Worm (Caenorhabditis elegans) whole organism, young adult: ENCODE results near the gene F42A6.2.

Source experiments
- B0035.1 ChIP-seq: sonication (generic microtip); optimal IDR thresholded peaks from 2 replicates; lab custom pipeline; 2016; ENCODE audit warnings: missing genetic modification characterization, mild to moderate bottlenecking, missing compliant biosample characterization, missing genotype, missing genetic modification reagents
- F52B5.7 ChIP-seq: sonication (generic microtip); optimal IDR thresholded peaks from 2 replicates; lab custom pipeline; 2016; ENCODE audit warnings: mild to moderate bottlenecking, missing genetic modification characterization, missing compliant biosample characterization
- Y53G8AR.9 ChIP-seq: fragments of 200-800 bp; sonication (Bioruptor generic); conservative IDR thresholded peaks from 2 replicates; pipeline ENCODE4 v1.3.6; 2022; ENCODE audit warnings: missing genetic modification reagents, missing genetic modification characterization, missing compliant biosample characterization
- akir-1 ChIP-seq: fragments of 200-800 bp; sonication (Bioruptor generic); optimal IDR thresholded peaks from 2 replicates; lab custom pipeline; 2018; ENCODE audit warnings: mild to moderate bottlenecking, missing genetic modification characterization, moderate library complexity, missing compliant biosample characterization
- ama-1 ChIP-seq, 3 experiments: fragments of 150-350 bp in 1 of 3; sonication (generic microtip) in 2 of 3; optimal IDR thresholded peaks; 2 replicates each; lab custom pipeline; 2014 to 2018; ENCODE audit warnings: missing biosample characterization in 2 of 3, missing genetic modification characterization in 2 of 3, missing genetic modification reagents in 2 of 3
- athp-1 ChIP-seq: sonication (generic microtip); optimal IDR thresholded peaks from 2 replicates; lab custom pipeline; 2017; ENCODE audit warnings: mild to moderate bottlenecking, missing genetic modification characterization, missing compliant biosample characterization
- ceh-58 ChIP-seq: fragments of 200-800 bp; sonication (Bioruptor generic); IDR thresholded peaks from 2 replicates; pipeline ENCODE4 v1.3.6; 2022; ENCODE audit warnings: missing genetic modification characterization, missing compliant biosample characterization
- dpl-1 ChIP-seq: fragments of 150-350 bp; optimal IDR thresholded peaks from 2 replicates; lab custom pipeline; 2014; ENCODE audit warnings: missing biosample characterization, missing genetic modification reagents, missing genetic modification characterization
- hmg-1.2 ChIP-seq: fragments of 200-800 bp; sonication (Bioruptor generic); IDR thresholded peaks from 2 replicates; pipeline ENCODE4 v1.3.6; 2022; ENCODE audit warnings: missing genetic modification reagents, missing genetic modification characterization, missing compliant biosample characterization
- madf-8 ChIP-seq: fragments of 200-800 bp; sonication (Bioruptor generic); conservative IDR thresholded peaks from 2 replicates; pipeline ENCODE4 v1.3.6; 2022; ENCODE audit warnings: missing genetic modification reagents, missing genetic modification characterization, missing compliant biosample characterization
- pbrm-1 ChIP-seq: fragments of 200-800 bp; sonication (Bioruptor generic); IDR thresholded peaks from 2 replicates; pipeline ENCODE4 v1.3.6; 2022; ENCODE audit warnings: missing genetic modification reagents, missing genetic modification characterization, missing compliant biosample characterization
- snpc-1.3 ChIP-seq: sonication (generic microtip); optimal IDR thresholded peaks from 2 replicates; lab custom pipeline; 2017; ENCODE audit warnings: missing genetic modification characterization, mild to moderate bottlenecking, missing compliant biosample characterization, antibody characterized with exemption, moderate library complexity, missing genotype, missing genetic modification reagents; ENCODE audit not compliant: insufficient read depth
- tbp1 ChIP-seq: fragments of 200-800 bp; sonication (Bioruptor generic); optimal IDR thresholded peaks from 2 replicates; lab custom pipeline; 2018; ENCODE audit warnings: mild to moderate bottlenecking, missing genetic modification characterization, missing compliant biosample characterization
- unc-62 ChIP-seq: fragments of 150-350 bp; optimal IDR thresholded peaks from 2 replicates; lab custom pipeline; 2014; ENCODE audit warnings: missing biosample characterization, missing genetic modification reagents, missing genetic modification characterization

ce11 chrIV:3384047-3384446 is 42.8 kb downstream of the F42A6.2 start, which contains the start of gene B0546.4:
- TF ChIP-seq ceh-58 (GFP tag; lab: Robert Waterston, UW), result no peak
- no peak for TF ChIP-seq unc-62 (GFP tag; lab: Kevin White, UChicago)
- TF ChIP-seq madf-8 (GFP tag; lab: Robert Waterston, UW), result no peak
- no peak for TF ChIP-seq pbrm-1 (GFP tag; lab: Robert Waterston, UW)
- no peak for TF ChIP-seq Y53G8AR.9
- no peak for TF ChIP-seq F52B5.7 (tag; lab: Kevin White, UChicago)
- no peak for TF ChIP-seq dpl-1 (GFP tag; lab: Kevin White, UChicago)
- no peak for TF ChIP-seq hmg-1.2
- TF ChIP-seq ama-1 (optimal IDR thresholded peaks at IDR 0.05; lab: Kevin White, UChicago), result no peak
- TF ChIP-seq ama-1 (GFP tag; optimal IDR thresholded peaks at IDR 0.05; lab: Kevin White, UChicago), result no peak
- no peak for TF ChIP-seq B0035.1
- TF ChIP-seq snpc-1.3 (tag; lab: Kevin White, UChicago), result no peak
- no peak for TF ChIP-seq athp-1 (tag; lab: Kevin White, UChicago)
- no peak for TF ChIP-seq akir-1
- no peak for TF ChIP-seq tbp1 (GFP tag; lab: Kevin White, UChicago)
